Worm (Caenorhabditis elegans) whole organism, L3 larva: ENCODE measurements around the gene ZK896.1.

Experiments
- R02D3.7 ChIP-seq: fragments of 150-350 bp; optimal IDR thresholded peaks from 2 replicates; lab custom pipeline; 2014; ENCODE audit warnings: missing biosample characterization, missing genetic modification characterization
- ZK546.5 ChIP-seq: sonication (generic microtip); optimal IDR thresholded peaks from 2 replicates; lab custom pipeline; 2017; ENCODE audit warnings: missing biosample characterization, missing genetic modification characterization
- aly-2 ChIP-seq: fragments of 150-350 bp; optimal IDR thresholded peaks from 2 replicates; lab custom pipeline; 2014; ENCODE audit warnings: missing biosample characterization, missing genetic modification characterization
- ama-1 ChIP-seq: fragments of 150-350 bp; optimal IDR thresholded peaks from 2 replicates; lab custom pipeline; 2018
- ceh-16 ChIP-seq: sonication (generic microtip); optimal IDR thresholded peaks from 2 replicates; lab custom pipeline; 2017; ENCODE audit warnings: missing biosample characterization, missing genetic modification characterization
- ceh-28 ChIP-seq: fragments of 150-350 bp; optimal IDR thresholded peaks from 2 replicates; lab custom pipeline; 2014; ENCODE audit warnings: missing biosample characterization, missing genetic modification reagents, missing genetic modification characterization
- ceh-82 ChIP-seq: fragments of 150-350 bp; optimal IDR thresholded peaks from 2 replicates; lab custom pipeline; 2014; ENCODE audit warnings: missing biosample characterization, missing genetic modification characterization
- ceh-9 ChIP-seq: sonication (generic microtip); optimal IDR thresholded peaks from 2 replicates; lab custom pipeline; 2018; ENCODE audit warnings: missing biosample characterization, missing genetic modification characterization
- daf-12 ChIP-seq: fragments of 150-350 bp; optimal IDR thresholded peaks from 2 replicates; lab custom pipeline; 2014; ENCODE audit warnings: missing biosample characterization, missing genetic modification reagents, missing genetic modification characterization
- egl-27 ChIP-seq: sonication (generic microtip); optimal IDR thresholded peaks from 4 replicates; lab custom pipeline; 2017; ENCODE audit warnings: missing biosample characterization, missing genetic modification reagents, missing genetic modification characterization
- egl-5 ChIP-seq: fragments of 150-350 bp; optimal IDR thresholded peaks from 2 replicates; lab custom pipeline; 2017; ENCODE audit warnings: missing biosample characterization, missing genetic modification reagents, missing genetic modification characterization, inconsistent platforms
- elt-1 ChIP-seq: fragments of 150-350 bp; optimal IDR thresholded peaks from 2 replicates; lab custom pipeline; 2014; ENCODE audit warnings: missing biosample characterization, missing genetic modification characterization
- elt-2 ChIP-seq: sonication (generic microtip); optimal IDR thresholded peaks from 2 replicates; lab custom pipeline; 2016; ENCODE audit warnings: missing genetic modification reagents, mild to moderate bottlenecking, missing genetic modification characterization, missing compliant biosample characterization
- elt-3 ChIP-seq, 3 experiments: fragments of 150-350 bp in 1 of 3; sonication (generic microtip) in 2 of 3; optimal IDR thresholded peaks; 2 replicates in 2 of 3; 4 replicates in 1 of 3; lab custom pipeline; 2014 to 2017; ENCODE audit warnings: missing biosample characterization in 3 of 3, missing genetic modification characterization in 3 of 3
- eor-1 ChIP-seq, 2 experiments: fragments of 150-350 bp; optimal IDR thresholded peaks; 2 replicates each; lab custom pipeline; 2014 to 2018; ENCODE audit warnings: missing biosample characterization in 2 of 2, missing genetic modification characterization in 2 of 2
- fkh-10 ChIP-seq: sonication (generic microtip); optimal IDR thresholded peaks from 2 replicates; lab custom pipeline; 2017; ENCODE audit warnings: missing biosample characterization, missing genetic modification reagents, missing genetic modification characterization
- fkh-2 ChIP-seq: fragments of 150-350 bp; optimal IDR thresholded peaks from 2 replicates; lab custom pipeline; 2014; ENCODE audit warnings: missing biosample characterization, missing genetic modification reagents, missing genetic modification characterization
- fos-1 ChIP-seq: fragments of 150-350 bp; optimal IDR thresholded peaks from 2 replicates; lab custom pipeline; 2014; ENCODE audit warnings: missing biosample characterization, missing genetic modification characterization
- hmg-11 ChIP-seq: sonication (generic microtip); optimal IDR thresholded peaks from 2 replicates; lab custom pipeline; 2016; ENCODE audit warnings: missing genetic modification characterization, missing compliant biosample characterization
- jun-1 ChIP-seq: fragments of 150-350 bp; optimal IDR thresholded peaks from 2 replicates; lab custom pipeline; 2014; ENCODE audit warnings: missing biosample characterization, missing genetic modification reagents, missing genetic modification characterization
- lin-39 ChIP-seq: fragments of 150-350 bp; optimal IDR thresholded peaks from 2 replicates; lab custom pipeline; 2018; ENCODE audit warnings: missing biosample characterization, missing genetic modification reagents, missing genetic modification characterization
- lsy-12 ChIP-seq: sonication (generic microtip); optimal IDR thresholded peaks from 2 replicates; lab custom pipeline; 2016; ENCODE audit warnings: mild to moderate bottlenecking, missing genetic modification characterization, missing compliant biosample characterization
- mdl-1 ChIP-seq: fragments of 150-350 bp; optimal IDR thresholded peaks from 2 replicates; lab custom pipeline; 2014; ENCODE audit warnings: missing biosample characterization, missing genetic modification characterization
- nfya-1 ChIP-seq: sonication (generic microtip); optimal IDR thresholded peaks from 2 replicates; lab custom pipeline; 2017; ENCODE audit warnings: missing genetic modification characterization, mild to moderate bottlenecking, missing compliant biosample characterization, antibody characterized with exemption, moderate library complexity; ENCODE audit not compliant: insufficient read depth
- nhr-11 ChIP-seq: fragments of 150-350 bp; optimal IDR thresholded peaks from 2 replicates; lab custom pipeline; 2014; ENCODE audit warnings: missing biosample characterization, missing genetic modification characterization
- nhr-12 ChIP-seq: fragments of 150-350 bp; optimal IDR thresholded peaks from 2 replicates; lab custom pipeline; 2014; ENCODE audit warnings: missing biosample characterization, missing genetic modification characterization
- nhr-23 ChIP-seq: fragments of 150-350 bp; optimal IDR thresholded peaks from 2 replicates; lab custom pipeline; 2014; ENCODE audit warnings: missing biosample characterization, missing genetic modification reagents, missing genetic modification characterization
- nhr-237 ChIP-seq: fragments of 150-350 bp; optimal IDR thresholded peaks from 2 replicates; lab custom pipeline; 2014; ENCODE audit warnings: missing biosample characterization, missing genetic modification characterization
- nhr-25 ChIP-seq: sonication (generic microtip); optimal IDR thresholded peaks from 2 replicates; lab custom pipeline; 2017; ENCODE audit warnings: missing biosample characterization, missing genetic modification characterization
- nhr-28 ChIP-seq: fragments of 150-350 bp; optimal IDR thresholded peaks from 2 replicates; lab custom pipeline; 2014; ENCODE audit warnings: missing biosample characterization, missing genetic modification characterization
- nhr-43 ChIP-seq: sonication (generic microtip); optimal IDR thresholded peaks from 2 replicates; lab custom pipeline; 2016; ENCODE audit warnings: mild to moderate bottlenecking, missing genetic modification characterization, missing compliant biosample characterization; ENCODE audit not compliant: poor library complexity, severe bottlenecking
- nhr-67 ChIP-seq: fragments of 150-350 bp; optimal IDR thresholded peaks from 2 replicates; lab custom pipeline; 2014; ENCODE audit warnings: missing biosample characterization, missing genetic modification characterization
- nhr-76 ChIP-seq: fragments of 150-350 bp; sonication (generic microtip); optimal IDR thresholded peaks from 5 replicates; lab custom pipeline; 2014; ENCODE audit warnings: missing biosample characterization, missing genetic modification characterization
- nhr-77 ChIP-seq: fragments of 150-350 bp; optimal IDR thresholded peaks from 2 replicates; lab custom pipeline; 2014; ENCODE audit warnings: missing biosample characterization, missing genetic modification characterization
- pha-4 ChIP-seq: fragments of 150-350 bp; optimal IDR thresholded peaks from 2 replicates; lab custom pipeline; 2014; ENCODE audit warnings: missing biosample characterization, missing genetic modification reagents, missing genetic modification characterization
- pqm-1 ChIP-seq: fragments of 150-350 bp; optimal IDR thresholded peaks from 2 replicates; lab custom pipeline; 2017; ENCODE audit warnings: missing biosample characterization, missing genetic modification characterization, inconsistent platforms
- sea-2 ChIP-seq: fragments of 150-350 bp; sonication (generic microtip); optimal IDR thresholded peaks from 4 replicates; lab custom pipeline; 2014; ENCODE audit warnings: missing biosample characterization, missing genetic modification reagents, missing genetic modification characterization
- skn-1 ChIP-seq: fragments of 150-350 bp; optimal IDR thresholded peaks from 2 replicates; lab custom pipeline; 2014; ENCODE audit warnings: missing biosample characterization, missing genetic modification characterization
- snpc-4 ChIP-seq: fragments of 150-350 bp; optimal IDR thresholded peaks from 2 replicates; lab custom pipeline; 2014; ENCODE audit warnings: missing biosample characterization, missing genetic modification characterization
- tbx-2 ChIP-seq: sonication (generic microtip); optimal IDR thresholded peaks from 2 replicates; lab custom pipeline; 2016; ENCODE audit warnings: mild to moderate bottlenecking, missing genetic modification characterization, missing compliant biosample characterization
- unc-39 ChIP-seq: sonication (generic microtip); optimal IDR thresholded peaks from 4 replicates; lab custom pipeline; 2017; ENCODE audit warnings: missing biosample characterization, missing genetic modification characterization
- unc-62 ChIP-seq: fragments of 150-350 bp; sonication (generic microtip); optimal IDR thresholded peaks from 4 replicates; lab custom pipeline; 2014; ENCODE audit warnings: missing biosample characterization, missing genetic modification reagents, missing genetic modification characterization
- zag-1 ChIP-seq: fragments of 150-350 bp; optimal IDR thresholded peaks from 2 replicates; lab custom pipeline; 2014; ENCODE audit warnings: missing biosample characterization, missing genetic modification characterization
- ztf-4 ChIP-seq: fragments of 150-350 bp; optimal IDR thresholded peaks from 2 replicates; lab custom pipeline; 2014; ENCODE audit warnings: missing biosample characterization, missing genetic modification characterization

ZK896.1 gene

DNA sequence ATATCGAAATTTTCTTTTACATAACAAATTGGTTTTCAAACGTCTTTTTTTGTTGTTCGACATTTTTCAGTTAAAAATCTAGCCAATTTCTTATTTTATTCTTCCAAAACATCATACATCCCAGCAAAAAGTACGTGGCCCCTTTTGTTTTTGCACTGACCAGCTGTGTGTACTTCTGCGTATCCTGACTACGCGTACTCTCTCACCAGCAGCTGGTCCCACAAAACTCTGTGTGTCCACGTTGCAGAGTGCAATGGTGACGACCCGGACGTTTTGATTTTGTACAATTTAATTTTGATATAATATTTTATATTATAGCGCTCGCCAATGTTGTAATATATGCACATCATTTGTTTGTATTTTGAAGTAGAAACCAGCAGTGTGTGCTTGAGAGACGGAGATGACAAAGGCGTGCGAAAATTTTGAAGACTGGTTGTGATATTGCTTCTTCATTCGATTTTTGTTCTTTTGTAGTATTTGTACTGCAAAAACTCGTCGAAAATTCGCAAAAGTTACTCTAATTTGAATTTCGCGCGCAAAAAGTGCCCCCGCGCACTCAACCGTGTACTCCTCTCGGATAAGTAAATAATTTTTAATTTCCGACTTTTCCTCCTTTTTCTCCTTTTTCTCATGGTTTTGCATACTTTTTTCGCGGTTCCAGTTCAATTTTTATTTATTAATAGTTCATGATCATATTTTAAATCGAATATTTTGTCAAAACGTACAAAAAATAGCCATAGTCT lies 20.6 kb downstream of the ZK896.1 start:
- no peak for TF ChIP-seq tbx-2 (tag; lab: Kevin White, UChicago)
- TF ChIP-seq elt-2 (tag; lab: Kevin White, UChicago): peak; percentile 7

DNA sequence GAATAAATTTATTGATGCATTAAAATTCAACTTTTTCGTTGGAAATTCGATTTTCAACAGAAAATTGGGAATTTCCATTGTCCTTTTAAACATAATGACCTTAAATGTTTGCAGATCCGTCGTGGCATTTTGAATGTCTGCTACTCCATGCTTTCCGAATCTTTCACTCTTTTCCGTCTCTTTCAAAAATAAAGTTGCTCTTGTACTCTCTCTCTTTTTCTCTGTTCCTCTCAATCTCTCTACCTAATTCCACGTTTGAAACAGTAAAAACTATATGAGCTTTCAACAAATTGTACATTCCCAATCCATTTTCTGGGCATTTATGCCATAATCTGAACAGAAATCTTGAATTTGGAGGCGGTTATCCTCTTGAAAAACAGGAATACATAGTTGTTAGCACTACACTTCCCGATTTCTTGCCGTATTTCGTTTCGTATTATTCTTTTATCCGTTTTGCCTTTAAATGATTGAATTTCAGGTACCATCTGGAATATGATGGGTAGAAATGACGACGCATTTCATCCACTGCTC lies 26.1 kb downstream of the ZK896.1 start, which contains the start of gene srf-3:
Gene srf-3, plus strand, starts transcription at position 481 of the 531 bp plus-strand sequence.
- TF ChIP-seq nfya-1: peak; percentile 26
- peak; percentile 11 for TF ChIP-seq hmg-11
- peak; percentile 39 for TF ChIP-seq pha-4
- no peak for TF ChIP-seq lsy-12

DNA sequence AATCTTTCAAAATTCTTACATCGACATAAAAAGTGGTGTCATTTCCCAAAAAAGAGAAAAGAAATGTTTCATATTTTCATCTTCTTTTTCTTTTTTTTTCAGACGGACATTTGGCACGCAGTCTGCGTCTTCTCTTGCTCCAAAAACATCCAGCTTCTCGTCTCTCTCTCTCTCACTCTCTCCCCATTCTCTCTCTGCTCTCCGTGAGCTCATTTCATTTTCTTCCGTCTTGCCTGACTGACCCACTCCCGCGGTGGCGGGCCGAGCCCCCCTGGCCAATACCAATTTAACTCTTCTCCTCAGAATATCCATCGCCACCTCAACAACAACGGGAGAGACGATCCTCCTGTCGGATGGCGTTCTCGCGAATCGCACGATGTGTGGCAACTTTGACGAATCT lies 29.6 kb downstream of the ZK896.1 start, which contains the start of gene txt-19:
Gene txt-19, plus strand, starts transcription at position 304 of the 400 bp plus-strand sequence.
- peak; percentile 8 for TF ChIP-seq hmg-11
- TF ChIP-seq lin-39 (tag; lab: Kevin White, UChicago): peak; percentile 63
- no peak for TF ChIP-seq nhr-11 (tag; lab: Kevin White, UChicago)
- no peak for TF ChIP-seq egl-5 (tag; lab: Kevin White, UChicago)
- TF ChIP-seq nfya-1: peak; percentile 50

DNA sequence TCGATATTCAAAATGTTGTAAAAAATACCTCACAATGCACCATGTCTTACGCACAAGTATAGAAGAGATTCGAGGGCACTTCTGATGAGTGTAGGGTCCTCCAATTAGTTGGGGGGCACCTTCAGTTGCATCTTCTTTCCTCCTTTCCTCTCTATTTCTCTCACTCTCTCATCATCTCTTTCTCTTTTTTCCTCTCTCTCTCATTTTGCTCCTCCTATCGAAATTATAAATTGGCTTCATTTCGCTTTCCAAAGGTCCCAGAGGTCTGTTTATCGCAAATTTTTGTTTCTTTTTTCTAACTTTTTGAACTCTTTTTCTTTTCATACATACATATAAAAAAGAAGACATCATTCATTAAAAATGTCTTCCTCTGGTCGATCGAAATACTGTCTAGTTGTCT lies 32.3 kb downstream of the ZK896.1 start:
- TF ChIP-seq lsy-12: no peak
- peak; percentile 14 for TF ChIP-seq nfya-1

ce11 chrIV:12842121-12842520 lies 33.0 kb downstream of the ZK896.1 start:
- TF ChIP-seq ztf-4 (tag; lab: Kevin White, UChicago) (no peak), ceh-9 (no peak), daf-12 (tag; lab: Kevin White, UChicago) (no peak), elt-1 (no peak), nhr-237 (no peak), jun-1 (tag; lab: Kevin White, UChicago) (peak; percentile 80), mdl-1 (tag; lab: Kevin White, UChicago) (no peak), ceh-16 (tag; lab: Kevin White, UChicago) (no peak), fkh-2 (tag; lab: Kevin White, UChicago) (no peak), pqm-1 (tag; lab: Kevin White, UChicago) (peak; percentile 95), fkh-10 (GFP tag; lab: Kevin White, UChicago) (no peak), zag-1 (no peak), ceh-28 (tag; lab: Kevin White, UChicago) (no peak), nhr-25 (tag; lab: Kevin White, UChicago) (no peak), elt-2 (tag; lab: Kevin White, UChicago) (peak; percentile 98), tbx-2 (tag; lab: Kevin White, UChicago) (no peak), ceh-82 (tag; lab: Kevin White, UChicago) (no peak), fos-1 (tag; lab: Kevin White, UChicago) (peak; percentile 53), R02D3.7 (tag; lab: Kevin White, UChicago) (no peak), nhr-67 (no peak), skn-1 (tag; lab: Kevin White, UChicago) (peak; percentile 22), nhr-28 (tag; lab: Kevin White, UChicago) (no peak), unc-62 (GFP tag; lab: Kevin White, UChicago) (no peak), eor-1 (tag; optimal IDR thresholded peaks at IDR 0.05; lab: Kevin White, UChicago) (no peak), nhr-12 (no peak), snpc-4 (tag; lab: Kevin White, UChicago) (no peak), lin-39 (tag; lab: Kevin White, UChicago) (no peak), hmg-11 (no peak), ama-1 (lab: Kevin White, UChicago) (no peak), sea-2 (GFP tag; lab: Kevin White, UChicago) (no peak), nhr-43 (tag; lab: Kevin White, UChicago) (no peak), elt-3 (tag; optimal IDR thresholded peaks at IDR 0.05; lab: Kevin White, UChicago) (no peak), egl-5 (tag; lab: Kevin White, UChicago) (no peak), nhr-76 (no peak), ZK546.5 (tag; lab: Kevin White, UChicago) (no peak), lsy-12 (no peak), nhr-23 (tag; lab: Kevin White, UChicago) (no peak), aly-2 (tag; lab: Kevin White, UChicago) (no peak), pha-4 (peak; percentile 86), nhr-77 (tag; lab: Kevin White, UChicago) (no peak), unc-39 (tag; lab: Kevin White, UChicago) (no peak), egl-27 (tag; lab: Kevin White, UChicago) (no peak)
